Worm (Caenorhabditis elegans) whole organism, L1 larva: ENCODE data around the gene kin-24.

Experiments
- C04F5.9 ChIP-seq: sonication (generic microtip); optimal IDR thresholded peaks from 2 replicates; lab custom pipeline; 2016; ENCODE audit warnings: missing genetic modification characterization, missing compliant biosample characterization
- C34B4.2 ChIP-seq: sonication (generic microtip); optimal IDR thresholded peaks from 2 replicates; lab custom pipeline; 2017; ENCODE audit warnings: mild to moderate bottlenecking, missing genetic modification characterization, missing compliant biosample characterization
- F16B12.6 ChIP-seq: fragments of 150-350 bp; optimal IDR thresholded peaks from 2 replicates; lab custom pipeline; 2014; ENCODE audit warnings: missing biosample characterization, missing genetic modification characterization
- Y116A8C.19 ChIP-seq: sonication (generic microtip); optimal IDR thresholded peaks from 2 replicates; lab custom pipeline; 2016; ENCODE audit warnings: missing compliant biosample characterization, missing genetic modification characterization, borderline replicate concordance
- ama-1 ChIP-seq: fragments of 150-350 bp; optimal IDR thresholded peaks from 2 replicates; lab custom pipeline; 2014
- blmp-1 ChIP-seq: fragments of 150-350 bp; optimal IDR thresholded peaks from 2 replicates; lab custom pipeline; 2014; ENCODE audit warnings: missing biosample characterization, missing genetic modification characterization
- ceh-8 ChIP-seq: fragments of 200-800 bp; sonication (Bioruptor generic); optimal IDR thresholded peaks from 2 replicates; lab custom pipeline; 2018; ENCODE audit warnings: mild to moderate bottlenecking, missing genetic modification characterization, moderate library complexity, missing compliant biosample characterization
- ceh-88 ChIP-seq: fragments of 200-800 bp; sonication (Bioruptor generic); IDR thresholded peaks from 2 replicates; pipeline ENCODE4 v1.3.6; 2022; ENCODE audit warnings: missing genetic modification characterization, missing compliant biosample characterization
- ces-1 ChIP-seq: fragments of 150-350 bp; optimal IDR thresholded peaks from 2 replicates; lab custom pipeline; 2014; ENCODE audit warnings: missing biosample characterization, missing genetic modification reagents, missing genetic modification characterization
- dpl-1 ChIP-seq, 3 experiments: fragments of 150-350 bp in 2 of 3; sonication (generic microtip) in 1 of 3; optimal IDR thresholded peaks; 2 replicates each; lab custom pipeline; 2014 to 2017; ENCODE audit warnings: missing biosample characterization in 3 of 3, missing genetic modification characterization in 3 of 3, missing genetic modification reagents in 3 of 3
- dsc-1 ChIP-seq: sonication (generic microtip); optimal IDR thresholded peaks from 2 replicates; lab custom pipeline; 2016; ENCODE audit warnings: mild to moderate bottlenecking, missing genetic modification characterization, missing compliant biosample characterization
- efl-1 ChIP-seq, 4 experiments: fragments of 150-350 bp; optimal IDR thresholded peaks in 3 of 4; peaks in 1 of 4; 1 replicate in 1 of 4; 2 replicates in 3 of 4; lab custom pipeline; 2014; ENCODE audit warnings: missing biosample characterization in 2 of 4, missing genetic modification characterization in 2 of 4, missing genetic modification reagents in 2 of 4
- efl-3 ChIP-seq: fragments of 200-800 bp; sonication (Bioruptor generic); optimal IDR thresholded peaks from 2 replicates; lab custom pipeline; 2018; ENCODE audit warnings: mild to moderate bottlenecking, missing genetic modification characterization, missing compliant biosample characterization
- egl-27 ChIP-seq, 2 experiments: fragments of 150-350 bp in 1 of 2; sonication (generic microtip); optimal IDR thresholded peaks; 3 replicates each; lab custom pipeline; 2017 to 2018; ENCODE audit warnings: missing biosample characterization in 2 of 2, missing genetic modification characterization in 2 of 2, missing genetic modification reagents in 2 of 2
- fkh-8 ChIP-seq: sonication (generic microtip); optimal IDR thresholded peaks from 2 replicates; lab custom pipeline; 2016; ENCODE audit warnings: mild to moderate bottlenecking, missing genetic modification characterization, missing compliant biosample characterization
- isw-1 ChIP-seq: fragments of 200-800 bp; sonication (Bioruptor generic); IDR thresholded peaks from 2 replicates; pipeline ENCODE4 v1.3.6; 2022; ENCODE audit warnings: missing genetic modification characterization, missing compliant biosample characterization
- jun-1 ChIP-seq: fragments of 150-350 bp; optimal IDR thresholded peaks from 2 replicates; lab custom pipeline; 2014; ENCODE audit warnings: missing biosample characterization, missing genetic modification reagents, missing genetic modification characterization
- lin-13 ChIP-seq: fragments of 150-350 bp; optimal IDR thresholded peaks from 2 replicates; lab custom pipeline; 2014; ENCODE audit warnings: missing biosample characterization, missing genetic modification reagents, missing genetic modification characterization
- lin-15B ChIP-seq: fragments of 150-350 bp; sonication (generic microtip); optimal IDR thresholded peaks from 3 replicates; lab custom pipeline; 2014; ENCODE audit warnings: missing biosample characterization, missing genetic modification characterization
- lin-35 ChIP-seq, 2 experiments: fragments of 150-350 bp; optimal IDR thresholded peaks; 2 replicates each; lab custom pipeline; 2014; ENCODE audit warnings: missing biosample characterization in 2 of 2, missing genetic modification characterization in 2 of 2, missing genetic modification reagents in 2 of 2
- mab-9 ChIP-seq: fragments of 200-800 bp; sonication (Bioruptor generic); IDR thresholded peaks from 2 replicates; pipeline ENCODE4 v1.3.6; 2022; ENCODE audit warnings: missing genetic modification reagents, missing genetic modification characterization, missing compliant biosample characterization
- mdl-1 ChIP-seq, 2 experiments: fragments of 150-350 bp; optimal IDR thresholded peaks; 2 replicates each; lab custom pipeline; 2014 to 2017; ENCODE audit warnings: missing biosample characterization in 2 of 2, missing genetic modification characterization in 2 of 2, inconsistent platforms in 1 of 2
- mep-1 ChIP-seq: fragments of 150-350 bp; optimal IDR thresholded peaks from 2 replicates; lab custom pipeline; 2014; ENCODE audit warnings: missing biosample characterization, missing genetic modification characterization
- nhr-19 ChIP-seq: fragments of 200-800 bp; sonication (Bioruptor generic); conservative IDR thresholded peaks from 2 replicates; pipeline ENCODE4 v1.3.6; 2022; ENCODE audit warnings: missing genetic modification characterization, missing compliant biosample characterization
- nhr-20 ChIP-seq: sonication (generic microtip); optimal IDR thresholded peaks from 2 replicates; lab custom pipeline; 2016; ENCODE audit warnings: mild to moderate bottlenecking, missing genetic modification characterization, missing compliant biosample characterization
- nhr-47 ChIP-seq: sonication (generic microtip); optimal IDR thresholded peaks from 2 replicates; lab custom pipeline; 2016; ENCODE audit warnings: mild to moderate bottlenecking, missing genetic modification characterization, moderate library complexity, missing compliant biosample characterization
- nhr-71 ChIP-seq: sonication (generic microtip); optimal IDR thresholded peaks from 2 replicates; lab custom pipeline; 2016; ENCODE audit warnings: mild to moderate bottlenecking, missing genetic modification characterization, moderate library complexity, missing compliant biosample characterization
- nhr-77 ChIP-seq: fragments of 150-350 bp; optimal IDR thresholded peaks from 2 replicates; lab custom pipeline; 2014; ENCODE audit warnings: missing biosample characterization, missing genetic modification characterization
- pag-3 ChIP-seq: sonication (generic microtip); optimal IDR thresholded peaks from 2 replicates; lab custom pipeline; 2017; ENCODE audit warnings: missing genetic modification characterization, mild to moderate bottlenecking, missing compliant biosample characterization, antibody characterized with exemption, borderline replicate concordance; ENCODE audit not compliant: insufficient read depth
- pax-3 ChIP-seq: fragments of 200-800 bp; sonication (Bioruptor generic); optimal IDR thresholded peaks from 2 replicates; lab custom pipeline; 2018; ENCODE audit warnings: mild to moderate bottlenecking, missing genetic modification characterization, moderate library complexity, missing compliant biosample characterization
- pqm-1 ChIP-seq: sonication (generic microtip); optimal IDR thresholded peaks from 3 replicates; lab custom pipeline; 2017; ENCODE audit warnings: missing biosample characterization, missing genetic modification characterization
- rnt-1 ChIP-seq: sonication (generic microtip); optimal IDR thresholded peaks from 2 replicates; lab custom pipeline; 2016; ENCODE audit warnings: mild to moderate bottlenecking, missing genetic modification characterization, moderate library complexity, missing compliant biosample characterization
- snpc-4 ChIP-seq: fragments of 150-350 bp; optimal IDR thresholded peaks from 2 replicates; lab custom pipeline; 2014; ENCODE audit warnings: missing biosample characterization, missing genetic modification characterization
- sptf-1 ChIP-seq: fragments of 150-350 bp; optimal IDR thresholded peaks from 2 replicates; lab custom pipeline; 2014; ENCODE audit warnings: missing biosample characterization, missing genetic modification characterization
- swsn-7 ChIP-seq: sonication (generic microtip); optimal IDR thresholded peaks from 2 replicates; lab custom pipeline; 2016; ENCODE audit warnings: missing genetic modification characterization, missing compliant biosample characterization
- tbx-2 ChIP-seq: sonication (generic microtip); optimal IDR thresholded peaks from 2 replicates; lab custom pipeline; 2016; ENCODE audit warnings: missing genetic modification characterization, missing compliant biosample characterization
- tlp-1 ChIP-seq: fragments of 150-350 bp; optimal IDR thresholded peaks from 2 replicates; lab custom pipeline; 2014; ENCODE audit warnings: missing biosample characterization, missing genetic modification characterization
- unc-130 ChIP-seq: fragments of 150-350 bp; optimal IDR thresholded peaks from 2 replicates; lab custom pipeline; 2017; ENCODE audit warnings: missing biosample characterization, missing genetic modification characterization, inconsistent platforms
- unc-30 ChIP-seq: sonication (generic microtip); optimal IDR thresholded peaks from 2 replicates; lab custom pipeline; 2017; ENCODE audit warnings: missing biosample characterization, missing genetic modification characterization
- unc-86 ChIP-seq: sonication (generic microtip); optimal IDR thresholded peaks from 2 replicates; lab custom pipeline; 2016; ENCODE audit warnings: missing genetic modification characterization, missing compliant biosample characterization
- unc-98 ChIP-seq: fragments of 200-800 bp; sonication (Bioruptor generic); IDR thresholded peaks from 2 replicates; pipeline ENCODE4 v1.3.6; 2022; ENCODE audit warnings: missing genetic modification characterization, missing compliant biosample characterization
- vab-15 ChIP-seq: sonication (generic microtip); optimal IDR thresholded peaks from 2 replicates; lab custom pipeline; 2017; ENCODE audit warnings: missing genotype, mild to moderate bottlenecking, missing genetic modification characterization, missing compliant biosample characterization
- xbp-1 ChIP-seq: sonication (generic microtip); optimal IDR thresholded peaks from 2 replicates; lab custom pipeline; 2016; ENCODE audit warnings: missing genetic modification characterization, missing compliant biosample characterization
- zip-4 ChIP-seq: fragments of 200-800 bp; sonication (Bioruptor generic); optimal IDR thresholded peaks from 2 replicates; lab custom pipeline; 2018; ENCODE audit warnings: mild to moderate bottlenecking, missing genetic modification characterization, moderate library complexity, missing compliant biosample characterization
- ztf-11 ChIP-seq, 2 experiments: sonication (generic microtip); optimal IDR thresholded peaks; 2 replicates each; lab custom pipeline; 2016 to 2017; ENCODE audit warnings: missing genetic modification characterization in 2 of 2, missing biosample characterization in 1 of 2, missing compliant biosample characterization in 1 of 2

kin-24 gene

ce11 chrIV:9824480-9824879 lies 16.4 kb downstream of the kin-24 start, which contains the start of gene catp-6:
TSS of gene catp-6 (minus strand) at chrIV:9824580.
- TF ChIP-seq efl-1 (optimal IDR thresholded peaks at IDR 0.05; lab: Kevin White, UChicago) (no peak), efl-1 (GFP tag; optimal IDR thresholded peaks at IDR 0.05 in 1 of 2; lab: Kevin White, UChicago) (peak in 1 of 2 experiments; percentile 89), pag-3 (no peak)

DNA sequence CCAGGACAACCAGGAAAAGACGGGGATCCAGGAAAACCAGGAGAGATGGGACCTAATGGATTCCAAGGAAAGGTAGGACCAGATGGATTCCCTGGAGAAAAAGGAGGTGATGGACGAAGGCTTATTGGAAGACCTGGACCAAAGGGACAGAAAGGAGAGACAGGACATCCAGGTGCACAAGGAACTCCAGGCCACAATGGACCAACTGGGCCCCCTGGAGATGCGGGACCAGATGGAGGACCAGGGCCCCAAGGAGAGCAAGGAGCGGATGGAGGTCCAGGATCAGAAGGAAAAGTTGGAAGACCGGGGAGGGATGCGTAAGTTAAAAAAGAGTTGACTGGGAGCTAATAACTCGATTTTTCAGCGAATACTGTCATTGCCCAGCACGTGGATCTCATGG lies 18.3 kb downstream of the kin-24 start:
- TF ChIP-seq pax-3 (no peak), egl-27 (tag; optimal IDR thresholded peaks at IDR 0.05; lab: Kevin White, UChicago) (no peak), pqm-1 (tag; lab: Kevin White, UChicago) (no peak), tlp-1 (no peak), mep-1 (no peak), ceh-8 (GFP tag; lab: Kevin White, UChicago) (no peak), C04F5.9 (tag; lab: Kevin White, UChicago) (no peak), ztf-11 (tag; optimal IDR thresholded peaks at IDR 0.05; lab: Kevin White, UChicago) (no peak), pag-3 (no peak), jun-1 (tag; lab: Kevin White, UChicago) (no peak), nhr-77 (tag; lab: Kevin White, UChicago) (no peak), Y116A8C.19 (tag; lab: Kevin White, UChicago) (no peak), lin-35 (GFP tag; optimal IDR thresholded peaks at IDR 0.05; lab: Kevin White, UChicago) (no peak), unc-98 (no peak), lin-13 (GFP tag; lab: Kevin White, UChicago) (no peak), sptf-1 (tag; lab: Kevin White, UChicago) (no peak)

ce11 chrIV:9821621-9822020 lies 19.3 kb downstream of the kin-24 start, which contains the start of gene col-123:
TSS of gene col-123 (plus strand) at chrIV:9821921.
- TF ChIP-seq unc-86 (tag; lab: Kevin White, UChicago): no peak
- TF ChIP-seq blmp-1 (tag; lab: Kevin White, UChicago): peak; percentile 53
- TF ChIP-seq, all 84 proteins: peak for 1

ce11 chrIV:9815432-9815831 lies 25.5 kb downstream of the kin-24 start, which contains the start of gene egl-20:
TSS of gene egl-20 (minus strand) at chrIV:9815532.
- no peak for TF ChIP-seq unc-98
- no peak for TF ChIP-seq egl-27 (tag; optimal IDR thresholded peaks at IDR 0.05; lab: Kevin White, UChicago)
- no peak for TF ChIP-seq sptf-1 (tag; lab: Kevin White, UChicago)
- no peak for TF ChIP-seq lin-15B
- TF ChIP-seq lin-13 (GFP tag; lab: Kevin White, UChicago): no peak
- no peak for TF ChIP-seq F16B12.6 (tag; lab: Kevin White, UChicago)
- TF ChIP-seq unc-86 (tag; lab: Kevin White, UChicago): no peak
- no peak for TF ChIP-seq tbx-2
- TF ChIP-seq ama-1 (lab: Kevin White, UChicago): no peak
- no peak for TF ChIP-seq nhr-20
- no peak for TF ChIP-seq rnt-1
- no peak for TF ChIP-seq mab-9 (GFP tag; lab: Robert Waterston, UW)
- no peak for TF ChIP-seq vab-15 (tag; lab: Kevin White, UChicago)
- TF ChIP-seq nhr-19: no peak
- TF ChIP-seq unc-130: no peak
- TF ChIP-seq ceh-88 (GFP tag; lab: Robert Waterston, UW): no peak
- TF ChIP-seq zip-4 (GFP tag; lab: Kevin White, UChicago): no peak
- no peak for TF ChIP-seq ceh-8 (GFP tag; lab: Kevin White, UChicago)
- no peak for TF ChIP-seq isw-1 (GFP tag; lab: Robert Waterston, UW)

DNA sequence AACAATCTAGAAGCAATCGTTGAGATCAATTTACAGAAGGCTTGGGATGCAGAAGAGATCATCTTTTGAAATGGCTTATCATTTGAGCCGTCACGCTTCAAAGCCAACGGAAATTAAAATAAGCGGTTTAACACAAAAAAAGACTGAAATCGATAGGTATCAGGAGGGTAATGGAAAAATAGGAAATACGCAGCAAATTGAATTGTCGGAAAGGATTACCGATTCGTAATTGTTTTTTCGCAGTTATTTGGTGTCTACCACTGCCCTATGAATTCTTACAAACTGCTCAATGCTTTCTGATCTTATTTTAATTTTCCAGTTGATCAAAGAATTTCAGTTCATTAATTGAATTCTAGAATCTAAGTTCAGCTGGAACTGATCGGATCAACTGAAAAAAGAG lies 29.4 kb downstream of the kin-24 start:
- TF ChIP-seq efl-1 (optimal IDR thresholded peaks at IDR 0.05; lab: Kevin White, UChicago) (no peak), efl-1 (GFP tag; optimal IDR thresholded peaks at IDR 0.05 in 1 of 2; lab: Kevin White, UChicago) (no peak), efl-3 (GFP tag; lab: Kevin White, UChicago) (no peak), tbx-2 (no peak), nhr-47 (tag; lab: Kevin White, UChicago) (peak; percentile 26), fkh-8 (tag; lab: Kevin White, UChicago) (peak; percentile 63), snpc-4 (no peak), nhr-71 (tag; lab: Kevin White, UChicago) (peak; percentile 53), C34B4.2 (tag; lab: Kevin White, UChicago) (no peak), mdl-1 (tag; optimal IDR thresholded peaks at IDR 0.05; lab: Kevin White, UChicago) (no peak), dsc-1 (tag; lab: Kevin White, UChicago) (peak; percentile 68), swsn-7 (tag; lab: Kevin White, UChicago) (no peak), ces-1 (GFP tag; lab: Kevin White, UChicago) (no peak), dpl-1 (GFP tag; optimal IDR thresholded peaks at IDR 0.05; lab: Kevin White, UChicago) (no peak), unc-30 (tag; lab: Kevin White, UChicago) (peak; percentile 16), xbp-1 (tag; lab: Kevin White, UChicago) (no peak), zip-4 (GFP tag; lab: Kevin White, UChicago) (no peak), vab-15 (tag; lab: Kevin White, UChicago) (no peak), blmp-1 (tag; lab: Kevin White, UChicago) (no peak)
